Fruit fly (Drosophila melanogaster) whole organism, wandering third instar larva: Measurements from ENCODE around the gene CG1638.
A peak's percentile ranks its signal among the peaks of the same experiment; 100 is the strongest.

Experiments used
- CG32264 ChIP-seq: fragments of 200-800 bp; sonication (Bioruptor generic); optimal IDR thresholded peaks from 2 replicates; lab custom pipeline; 2016; ENCODE audit warnings: missing biosample characterization, missing genetic modification characterization
- CG9705 ChIP-seq: fragments of 200-800 bp; sonication (Bioruptor generic); optimal IDR thresholded peaks from 2 replicates; lab custom pipeline; 2018; ENCODE audit warnings: missing biosample characterization, mild to moderate bottlenecking, missing genetic modification characterization
- CrebA ChIP-seq: fragments of 200-800 bp; sonication (Bioruptor generic); optimal IDR thresholded peaks from 2 replicates; lab custom pipeline; 2016; ENCODE audit warnings: missing biosample characterization, mild to moderate bottlenecking, missing genetic modification characterization, borderline replicate concordance
- Dif ChIP-seq: fragments of 200-275, 200-300 bp; sonication (Bioruptor generic); optimal IDR thresholded peaks from 2 replicates; lab custom pipeline; 2018; ENCODE audit warnings: missing biosample characterization, missing genetic modification characterization; ENCODE audit not compliant: partially characterized antibody
- GATAd ChIP-seq: sonication (Bioruptor generic); optimal IDR thresholded peaks from 2 replicates; lab custom pipeline; 2016; ENCODE audit warnings: missing biosample characterization, missing genetic modification characterization
- HLH106 ChIP-seq: fragments of 200-800 bp; optimal IDR thresholded peaks from 3 replicates; lab custom pipeline; 2019; ENCODE audit warnings: missing biosample characterization, mild to moderate bottlenecking, missing genetic modification characterization, moderate library complexity
- Hnf4 ChIP-seq: fragments of 200-800 bp; sonication (Bioruptor generic); optimal IDR thresholded peaks from 2 replicates; lab custom pipeline; 2016; ENCODE audit warnings: missing biosample characterization, mild to moderate bottlenecking, missing genetic modification characterization
- Hr83 ChIP-seq: fragments of 200-300 bp; sonication (Bioruptor generic); optimal IDR thresholded peaks from 2 replicates; lab custom pipeline; 2016; ENCODE audit warnings: missing biosample characterization, mild to moderate bottlenecking, missing genetic modification characterization, moderate library complexity; ENCODE audit not compliant: poor library complexity, severe bottlenecking
- Jra ChIP-seq: sonication (Bioruptor generic); optimal IDR thresholded peaks from 2 replicates; lab custom pipeline; 2016; ENCODE audit warnings: missing biosample characterization, missing genetic modification characterization
- Myc ChIP-seq: fragments of >200 bp; optimal IDR thresholded peaks from 2 replicates; lab custom pipeline; 2017
- N ChIP-seq: fragments of >200 bp; optimal IDR thresholded peaks from 2 replicates; lab custom pipeline; 2018; ENCODE audit warnings: missing biosample characterization, missing external identifiers, missing genetic modification characterization
- OdsH ChIP-seq: fragments of 200-800 bp; sonication (Bioruptor generic); optimal IDR thresholded peaks from 2 replicates; lab custom pipeline; 2016; ENCODE audit warnings: missing biosample characterization, mild to moderate bottlenecking, missing genetic modification characterization
- Rel ChIP-seq, 2 experiments: fragments of 200-800 bp; sonication (Bioruptor generic) in 1 of 2; optimal IDR thresholded peaks; 2 replicates in 1 of 2; 3 replicates in 1 of 2; lab custom pipeline; 2016 to 2019; ENCODE audit warnings: mild to moderate bottlenecking in 2 of 2, missing biosample characterization in 2 of 2, missing genetic modification characterization in 2 of 2, moderate library complexity in 1 of 2
- Vsx2 ChIP-seq: fragments of 200-300, 225-300 bp; sonication (Bioruptor generic); optimal IDR thresholded peaks from 2 replicates; lab custom pipeline; 2018; ENCODE audit warnings: missing biosample characterization, missing genetic modification characterization; ENCODE audit not compliant: partially characterized antibody
- br ChIP-seq: fragments of 200-800 bp; sonication (Bioruptor generic); optimal IDR thresholded peaks from 2 replicates; lab custom pipeline; 2016; ENCODE audit warnings: missing biosample characterization, missing genetic modification characterization
- brk ChIP-seq: fragments of 200-800 bp; sonication (Bioruptor generic); optimal IDR thresholded peaks from 2 replicates; lab custom pipeline; 2016; ENCODE audit warnings: missing biosample characterization, mild to moderate bottlenecking, missing genetic modification characterization
- dl ChIP-seq, 2 experiments: fragments of 175-275, 200-275 bp in 1 of 2; fragments of 200-275 bp in 1 of 2; sonication (Bioruptor generic); optimal IDR thresholded peaks; lab custom pipeline; 2018; ENCODE audit warnings: mild to moderate bottlenecking in 2 of 2, missing biosample characterization in 2 of 2, missing genetic modification characterization in 2 of 2, moderate library complexity in 2 of 2; ENCODE audit not compliant: partially characterized antibody in 2 of 2, insufficient read depth in 1 of 2
- dsf ChIP-seq: sonication (Bioruptor generic); optimal IDR thresholded peaks from 2 replicates; lab custom pipeline; 2016; ENCODE audit warnings: missing biosample characterization, missing genetic modification characterization, borderline replicate concordance
- ey ChIP-seq: fragments of 200-800 bp; sonication (Bioruptor generic); optimal IDR thresholded peaks from 2 replicates; lab custom pipeline; 2016; ENCODE audit warnings: missing biosample characterization, missing genetic modification characterization
- foxo ChIP-seq, 2 experiments: fragments of 200-800 bp; sonication (Bioruptor generic); optimal IDR thresholded peaks; 2 replicates in 1 of 2; 3 replicates in 1 of 2; lab custom pipeline; 2016 to 2017; ENCODE audit warnings: missing biosample characterization in 2 of 2, missing genetic modification characterization in 2 of 2
- fru ChIP-seq: fragments of 200-800 bp; sonication (Bioruptor generic); optimal IDR thresholded peaks from 3 replicates; lab custom pipeline; 2016; ENCODE audit warnings: missing biosample characterization, mild to moderate bottlenecking, missing genetic modification characterization
- h ChIP-seq: fragments of 200-800 bp; sonication (Bioruptor generic); optimal IDR thresholded peaks from 3 replicates; lab custom pipeline; 2016; ENCODE audit warnings: missing biosample characterization, mild to moderate bottlenecking, missing genetic modification characterization
- jim ChIP-seq: fragments of 175-275, 200-325 bp; sonication (Bioruptor generic); optimal IDR thresholded peaks from 2 replicates; lab custom pipeline; 2016; ENCODE audit warnings: missing biosample characterization, mild to moderate bottlenecking, missing genetic modification characterization
- pan ChIP-seq: fragments of >200 bp; optimal IDR thresholded peaks from 2 replicates; lab custom pipeline; 2017
- psq ChIP-seq: fragments of 200-800 bp; sonication (Bioruptor generic); optimal IDR thresholded peaks from 3 replicates; lab custom pipeline; 2017; ENCODE audit warnings: missing biosample characterization, mild to moderate bottlenecking, missing genetic modification characterization, moderate library complexity
- rgr ChIP-seq: fragments of 200-800 bp; sonication (Bioruptor generic); optimal IDR thresholded peaks from 3 replicates; lab custom pipeline; 2016; ENCODE audit warnings: missing biosample characterization, mild to moderate bottlenecking, missing genetic modification characterization
- sage ChIP-seq: fragments of 200-800 bp; sonication (Bioruptor generic); optimal IDR thresholded peaks from 2 replicates; lab custom pipeline; 2016; ENCODE audit warnings: missing biosample characterization, mild to moderate bottlenecking, missing genetic modification characterization
- tai ChIP-seq: sonication (Bioruptor generic); optimal IDR thresholded peaks from 2 replicates; lab custom pipeline; 2016; ENCODE audit warnings: missing biosample characterization, missing genetic modification characterization
- usp ChIP-seq: fragments of >200 bp; optimal IDR thresholded peaks from 2 replicates; lab custom pipeline; 2017; ENCODE audit warnings: missing biosample characterization, missing genetic modification characterization

Gene CG1638

dm6 chr3R:31616001-31616400 lies 25.6 kb downstream of the CG1638 start, which contains the start of the genes Mnat9 and CG1792 (continued):
- TF ChIP-seq jim (GFP tag; lab: Kevin White, UChicago) (no peak), brk (no peak), Myc (lab: Kevin White, UChicago) (no peak)

dm6 chr3R:31617801-31618200 lies 27.4 kb downstream of the CG1638 start, which contains the start of gene pasha:
TSS of gene pasha (plus strand) at chr3R:31617977.
- TF ChIP-seq sage (GFP tag; lab: Kevin White, UChicago) = peak; percentile 4
- TF ChIP-seq CrebA (GFP tag; lab: Kevin White, UChicago) = no peak
- TF ChIP-seq Rel (GFP tag; optimal IDR thresholded peaks at IDR 0.05; lab: Kevin White, UChicago) = no peak
- peak; percentile 38 for TF ChIP-seq Rel (tag; optimal IDR thresholded peaks at IDR 0.05; lab: Kevin White, UChicago)

dm6 chr3R:31621814-31622213 lies 31.4 kb downstream of the CG1638 start, which contains the start of gene kek6:
TSS of gene kek6 (plus strand) at chr3R:31622136.
- no peak for TF ChIP-seq CG9705 (GFP tag; lab: Kevin White, UChicago)
- no peak for TF ChIP-seq fru (GFP tag; lab: Kevin White, UChicago)
- TF ChIP-seq psq (GFP tag; lab: Kevin White, UChicago) = no peak
- TF ChIP-seq Dif = peak; percentile 23
- no peak for TF ChIP-seq OdsH (GFP tag; lab: Kevin White, UChicago)
- TF ChIP-seq, all 38 proteins: peak for 1

dm6 chr3R:31622648-31623047 lies 32.3 kb downstream of the CG1638 start:
- TF ChIP-seq GATAd (no peak), Myc (lab: Kevin White, UChicago) (no peak), br (GFP tag; lab: Kevin White, UChicago) (no peak), ey (no peak), usp (no peak), h (no peak), Hr83 (GFP tag; lab: Kevin White, UChicago) (no peak), Vsx2 (no peak)

dm6 chr3R:31626237-31626636 lies 35.9 kb downstream of the CG1638 start:
- TF ChIP-seq Jra (GFP tag; lab: Kevin White, UChicago) (no peak), psq (GFP tag; lab: Kevin White, UChicago) (no peak), pan (lab: Kevin White, UChicago) (no peak), dl (GFP tag; optimal IDR thresholded peaks at IDR 0.05; lab: Kevin White, UChicago; ENCODE audit: insufficient read depth in 1 of 2, partially characterized antibody in 2 of 2) (no peak), CG9705 (GFP tag; lab: Kevin White, UChicago) (no peak), brk (no peak), tai (GFP tag; lab: Kevin White, UChicago) (no peak), jim (GFP tag; lab: Kevin White, UChicago) (no peak), HLH106 (tag; lab: Kevin White, UChicago) (no peak), OdsH (GFP tag; lab: Kevin White, UChicago) (no peak), CG32264 (no peak), GATAd (no peak), rgr (no peak), ey (no peak)

dm6 chr3R:31627186-31627585 lies 36.8 kb downstream of the CG1638 start:
- TF ChIP-seq pan (lab: Kevin White, UChicago) (no peak), foxo (GFP tag; optimal IDR thresholded peaks at IDR 0.05; lab: Kevin White, UChicago) (peak in 1 of 2 experiments; percentile 25)

dm6 chr3R:31630376-31630775 lies 40.0 kb downstream of the CG1638 start:
- TF ChIP-seq pan (lab: Kevin White, UChicago) = no peak

- TF ChIP-seq Jra (GFP tag; lab: Kevin White, UChicago) (no peak), jim (GFP tag; lab: Kevin White, UChicago) (no peak), tai (GFP tag; lab: Kevin White, UChicago) (no peak), ey (no peak), N (no peak), Myc (lab: Kevin White, UChicago) (no peak), Dif (no peak), CG9705 (GFP tag; lab: Kevin White, UChicago) (no peak), Hnf4 (GFP tag; lab: Kevin White, UChicago) (no peak), OdsH (GFP tag; lab: Kevin White, UChicago) (no peak), dsf (no peak), Hr83 (GFP tag; lab: Kevin White, UChicago) (no peak)
- TF ChIP-seq, all 38 proteins: peak for 0
Measured at dm6 chr3R:31632316-31632715, 41.9 kb downstream of the CG1638 start.
